Fruit fly (Drosophila melanogaster) Kc167 (cell line): ENCODE measurements around the gene Osi4.

Experiments
- Myc ChIP-seq: fragments of >200 bp; optimal IDR thresholded peaks from 2 replicates; lab custom pipeline; 2017; ENCODE audit warnings: missing external identifiers
- Sin3A ChIP-seq: fragments of >200 bp; optimal IDR thresholded peaks from 2 replicates; lab custom pipeline; 2018; ENCODE audit warnings: missing external identifiers
- h ChIP-seq: fragments of >200 bp; optimal IDR thresholded peaks from 3 replicates; lab custom pipeline; 2018; ENCODE audit warnings: missing external identifiers
- insv ChIP-seq: fragments of >200 bp; optimal IDR thresholded peaks from 3 replicates; lab custom pipeline; 2018; ENCODE audit warnings: missing external identifiers
- psq ChIP-seq: fragments of >200 bp; optimal IDR thresholded peaks from 2 replicates; lab custom pipeline; 2017; ENCODE audit warnings: missing external identifiers
- ttk ChIP-seq: sonication (Bioruptor generic); optimal IDR thresholded peaks from 2 replicates; lab custom pipeline; 2017; ENCODE audit warnings: missing external identifiers

- TF ChIP-seq ttk (lab: Kevin White, UChicago) (no peak), psq (lab: Kevin White, UChicago) (no peak), h (lab: Kevin White, UChicago) (no peak), Myc (lab: Kevin White, UChicago) (no peak), insv (lab: Kevin White, UChicago) (no peak), Sin3A (lab: Kevin White, UChicago) (no peak)
These were observed 39.1 kb downstream of the Osi4 start for dm6 chr3R:6182511-6182910.
